Worm (Caenorhabditis elegans) whole organism, mixed stage, embryonic: ENCODE results near the gene ard-1.
A peak's percentile ranks its signal among the peaks of the same experiment; 100 is the strongest.

Experiments
- M03D4.4 ChIP-seq: sonication (generic microtip); optimal IDR thresholded peaks from 2 replicates; lab custom pipeline; 2017; ENCODE audit warnings: mild to moderate bottlenecking, missing genetic modification characterization, missing compliant biosample characterization
- bed-3 ChIP-seq: fragments of 200-800 bp; sonication (Bioruptor generic); optimal IDR thresholded peaks from 3 replicates; lab custom pipeline; 2018; ENCODE audit warnings: mild to moderate bottlenecking, missing genetic modification characterization, moderate library complexity, missing compliant biosample characterization
- blmp-1 ChIP-seq: fragments of 150-350 bp; optimal IDR thresholded peaks from 2 replicates; lab custom pipeline; 2014; ENCODE audit warnings: missing biosample characterization, missing genetic modification characterization
- ceh-39 ChIP-seq: fragments of 150-350 bp; optimal IDR thresholded peaks from 2 replicates; lab custom pipeline; 2014; ENCODE audit warnings: missing biosample characterization, missing genetic modification characterization
- ceh-43 ChIP-seq: fragments of 200-800 bp; sonication (Bioruptor generic); optimal IDR thresholded peaks from 2 replicates; lab custom pipeline; 2018; ENCODE audit warnings: mild to moderate bottlenecking, missing genetic modification characterization, moderate library complexity, missing compliant biosample characterization
- ceh-83 ChIP-seq: fragments of 200-800 bp; sonication (Bioruptor generic); optimal IDR thresholded peaks from 2 replicates; lab custom pipeline; 2018; ENCODE audit warnings: mild to moderate bottlenecking, missing genetic modification characterization, missing compliant biosample characterization
- ces-1 ChIP-seq: fragments of 150-350 bp; optimal IDR thresholded peaks from 2 replicates; lab custom pipeline; 2014; ENCODE audit warnings: missing biosample characterization, missing genetic modification reagents, missing genetic modification characterization
- cnd-1 ChIP-seq: fragments of 200-800 bp; sonication (Bioruptor generic); optimal IDR thresholded peaks from 2 replicates; lab custom pipeline; 2018; ENCODE audit warnings: mild to moderate bottlenecking, missing genetic modification characterization, missing compliant biosample characterization
- drap-1 ChIP-seq: fragments of 200-800 bp; sonication (Bioruptor generic); optimal IDR thresholded peaks from 3 replicates; lab custom pipeline; 2018; ENCODE audit warnings: mild to moderate bottlenecking, missing genetic modification characterization, missing compliant biosample characterization
- elt-1 ChIP-seq: sonication (generic microtip); optimal IDR thresholded peaks from 2 replicates; lab custom pipeline; 2017; ENCODE audit warnings: missing genetic modification characterization, mild to moderate bottlenecking, missing compliant biosample characterization, antibody characterized with exemption, moderate library complexity, borderline replicate concordance; ENCODE audit not compliant: insufficient read depth
- elt-3 ChIP-seq: fragments of 150-350 bp; optimal IDR thresholded peaks from 2 replicates; lab custom pipeline; 2014; ENCODE audit warnings: missing biosample characterization, missing genetic modification characterization
- flh-1 ChIP-seq: fragments of 200-800 bp; sonication (Bioruptor generic); optimal IDR thresholded peaks from 2 replicates; lab custom pipeline; 2018; ENCODE audit warnings: mild to moderate bottlenecking, missing genetic modification characterization, moderate library complexity, missing compliant biosample characterization
- ham-2 ChIP-seq: fragments of 200-800 bp; sonication (Bioruptor generic); optimal IDR thresholded peaks from 2 replicates; lab custom pipeline; 2018; ENCODE audit warnings: mild to moderate bottlenecking, missing genetic modification characterization, missing compliant biosample characterization
- hlh-1 ChIP-seq: fragments of 150-350 bp; optimal IDR thresholded peaks from 2 replicates; lab custom pipeline; 2014; ENCODE audit warnings: missing biosample characterization, missing genetic modification reagents, missing genetic modification characterization
- lin-13 ChIP-seq: fragments of 150-350 bp; optimal IDR thresholded peaks from 2 replicates; lab custom pipeline; 2014; ENCODE audit warnings: missing biosample characterization, missing genetic modification characterization
- lin-32 ChIP-seq: fragments of 200-800 bp; sonication (Bioruptor generic); optimal IDR thresholded peaks from 2 replicates; lab custom pipeline; 2018; ENCODE audit warnings: mild to moderate bottlenecking, missing genetic modification characterization, missing compliant biosample characterization
- lsy-2 ChIP-seq: fragments of 150-350 bp; optimal IDR thresholded peaks from 2 replicates; lab custom pipeline; 2014; ENCODE audit warnings: missing biosample characterization, missing genetic modification characterization
- mab-5 ChIP-seq: fragments of 150-350 bp; optimal IDR thresholded peaks from 2 replicates; lab custom pipeline; 2014; ENCODE audit warnings: missing biosample characterization, missing genetic modification characterization
- mep-1 ChIP-seq: fragments of 150-350 bp; optimal IDR thresholded peaks from 2 replicates; lab custom pipeline; 2017; ENCODE audit warnings: missing biosample characterization, missing genetic modification reagents, missing genetic modification characterization, inconsistent platforms
- nhr-12 ChIP-seq: fragments of 150-350 bp; optimal IDR thresholded peaks from 2 replicates; lab custom pipeline; 2014; ENCODE audit warnings: missing biosample characterization, missing genetic modification characterization
- nhr-2 ChIP-seq: fragments of 150-350 bp; optimal IDR thresholded peaks from 2 replicates; lab custom pipeline; 2014; ENCODE audit warnings: missing biosample characterization, missing genetic modification characterization
- nhr-237 ChIP-seq: fragments of 150-350 bp; optimal IDR thresholded peaks from 2 replicates; lab custom pipeline; 2014; ENCODE audit warnings: missing biosample characterization, missing genetic modification characterization
- nhr-28 ChIP-seq: fragments of 150-350 bp; optimal IDR thresholded peaks from 2 replicates; lab custom pipeline; 2014; ENCODE audit warnings: missing biosample characterization, missing genetic modification characterization
- nhr-76 ChIP-seq: sonication (generic microtip); optimal IDR thresholded peaks from 2 replicates; lab custom pipeline; 2017; ENCODE audit warnings: missing biosample characterization, missing genetic modification characterization
- pha-4 ChIP-seq: fragments of 150-350 bp; optimal IDR thresholded peaks from 2 replicates; lab custom pipeline; 2018; ENCODE audit warnings: missing biosample characterization, missing genetic modification reagents, missing genetic modification characterization
- sem-2 ChIP-seq: fragments of 200-800 bp; sonication (Bioruptor generic); optimal IDR thresholded peaks from 2 replicates; lab custom pipeline; 2018; ENCODE audit warnings: mild to moderate bottlenecking, missing genetic modification characterization, missing compliant biosample characterization
- snpc-4 ChIP-seq: fragments of 150-350 bp; optimal IDR thresholded peaks from 2 replicates; lab custom pipeline; 2014; ENCODE audit warnings: missing biosample characterization, missing genetic modification characterization
- sptf-1 ChIP-seq: sonication (generic microtip); optimal IDR thresholded peaks from 2 replicates; lab custom pipeline; 2017; ENCODE audit warnings: mild to moderate bottlenecking, missing genetic modification characterization, moderate library complexity, missing compliant biosample characterization
- tbx-8 ChIP-seq: fragments of 200-800 bp; sonication (Bioruptor generic); optimal IDR thresholded peaks from 2 replicates; lab custom pipeline; 2018; ENCODE audit warnings: mild to moderate bottlenecking, missing genetic modification characterization, moderate library complexity, missing compliant biosample characterization
- unc-120 ChIP-seq: sonication (generic microtip); optimal IDR thresholded peaks from 2 replicates; lab custom pipeline; 2017; ENCODE audit warnings: missing genetic modification characterization, missing compliant biosample characterization; ENCODE audit not compliant: poor library complexity, severe bottlenecking
- unc-39 ChIP-seq: fragments of 150-350 bp; optimal IDR thresholded peaks from 2 replicates; lab custom pipeline; 2014; ENCODE audit warnings: missing biosample characterization, missing genetic modification characterization
- unc-62 ChIP-seq: fragments of 150-350 bp; optimal IDR thresholded peaks from 2 replicates; lab custom pipeline; 2014; ENCODE audit warnings: missing biosample characterization, missing genetic modification reagents, missing genetic modification characterization
- zip-8 ChIP-seq: fragments of 150-350 bp; optimal IDR thresholded peaks from 2 replicates; lab custom pipeline; 2014; ENCODE audit warnings: missing biosample characterization, missing genetic modification characterization
- ztf-11 ChIP-seq: fragments of 150-350 bp; optimal IDR thresholded peaks from 2 replicates; lab custom pipeline; 2014; ENCODE audit warnings: missing biosample characterization, missing genetic modification characterization

ard-1 gene

DNA sequence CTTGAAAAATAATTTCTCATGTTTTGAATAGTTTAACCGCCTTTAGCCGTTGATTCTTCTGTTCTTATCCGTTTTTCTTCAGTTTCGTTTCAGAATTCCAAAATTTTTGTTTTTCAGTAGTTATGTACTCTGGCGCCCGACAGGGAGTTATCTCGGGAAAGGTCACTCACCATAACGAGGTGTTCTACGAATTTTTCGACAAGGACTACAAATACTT is 12.1 kb downstream of the ard-1 start, which contains the start of gene F01G4.4:
Gene F01G4.4, plus strand, starts transcription at position 118 of the 217 bp plus-strand sequence.
- TF ChIP-seq sem-2 (GFP tag; lab: Kevin White, UChicago): no peak
- TF ChIP-seq nhr-76 (tag; lab: Kevin White, UChicago): no peak
- TF ChIP-seq sptf-1: no peak
- TF ChIP-seq ceh-39 (tag; lab: Kevin White, UChicago): no peak
- TF ChIP-seq pha-4 (tag; lab: Kevin White, UChicago): no peak

DNA sequence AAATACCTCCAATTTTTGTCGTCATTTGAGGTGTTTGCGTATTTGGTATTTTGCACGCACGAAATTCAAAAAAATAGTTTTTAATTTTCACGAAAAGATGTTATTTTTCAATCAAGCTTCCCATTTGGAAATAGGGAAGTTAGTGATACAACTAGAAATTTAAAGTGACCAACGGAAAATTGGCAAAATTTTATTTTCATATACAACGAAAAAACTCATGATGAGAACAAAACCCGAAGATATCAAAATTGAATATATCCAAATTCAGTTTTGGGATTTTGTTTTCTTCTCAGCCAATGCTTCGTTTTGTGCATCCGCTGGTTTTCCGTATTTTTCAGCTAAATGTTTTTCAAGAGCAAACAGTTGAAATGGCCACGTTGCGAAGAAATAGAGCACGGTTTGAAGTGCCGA is 14.9 kb downstream of the ard-1 start:
- no peak for TF ChIP-seq unc-39
- TF ChIP-seq ceh-83 (GFP tag; lab: Kevin White, UChicago): no peak
- TF ChIP-seq pha-4 (tag; lab: Kevin White, UChicago): no peak
- no peak for TF ChIP-seq hlh-1 (tag; lab: Kevin White, UChicago)
- TF ChIP-seq mab-5 (tag; lab: Kevin White, UChicago): no peak
- no peak for TF ChIP-seq M03D4.4
- no peak for TF ChIP-seq sptf-1

ce11 chrIV:11146492-11146891 is 15.4 kb downstream of the ard-1 start:
- TF ChIP-seq tbx-8 (GFP tag; lab: Kevin White, UChicago) (no peak), cnd-1 (tag; lab: Kevin White, UChicago) (no peak), unc-39 (no peak), unc-120 (tag; lab: Kevin White, UChicago) (no peak), nhr-76 (tag; lab: Kevin White, UChicago) (no peak), ham-2 (GFP tag; lab: Kevin White, UChicago) (no peak), sem-2 (GFP tag; lab: Kevin White, UChicago) (no peak), nhr-12 (tag; lab: Kevin White, UChicago) (no peak), lin-32 (GFP tag; lab: Kevin White, UChicago) (no peak), nhr-28 (tag; lab: Kevin White, UChicago) (no peak)

- TF ChIP-seq ham-2 (GFP tag; lab: Kevin White, UChicago) (no peak), snpc-4 (tag; lab: Kevin White, UChicago) (no peak), ceh-43 (GFP tag; lab: Kevin White, UChicago) (no peak), lin-13 (no peak), nhr-2 (tag; lab: Kevin White, UChicago) (no peak), bed-3 (GFP tag; lab: Kevin White, UChicago) (no peak), zip-8 (tag; lab: Kevin White, UChicago) (no peak), ztf-11 (no peak), nhr-76 (tag; lab: Kevin White, UChicago) (no peak), elt-1 (tag; lab: Kevin White, UChicago) (no peak), blmp-1 (tag; lab: Kevin White, UChicago) (no peak)
Measured at ce11 chrIV:11146962-11147470, 15.9 kb downstream of the ard-1 start, which contains the start of gene pigq-1. TSS of gene pigq-1 (minus strand) at chrIV:11147247.

DNA sequence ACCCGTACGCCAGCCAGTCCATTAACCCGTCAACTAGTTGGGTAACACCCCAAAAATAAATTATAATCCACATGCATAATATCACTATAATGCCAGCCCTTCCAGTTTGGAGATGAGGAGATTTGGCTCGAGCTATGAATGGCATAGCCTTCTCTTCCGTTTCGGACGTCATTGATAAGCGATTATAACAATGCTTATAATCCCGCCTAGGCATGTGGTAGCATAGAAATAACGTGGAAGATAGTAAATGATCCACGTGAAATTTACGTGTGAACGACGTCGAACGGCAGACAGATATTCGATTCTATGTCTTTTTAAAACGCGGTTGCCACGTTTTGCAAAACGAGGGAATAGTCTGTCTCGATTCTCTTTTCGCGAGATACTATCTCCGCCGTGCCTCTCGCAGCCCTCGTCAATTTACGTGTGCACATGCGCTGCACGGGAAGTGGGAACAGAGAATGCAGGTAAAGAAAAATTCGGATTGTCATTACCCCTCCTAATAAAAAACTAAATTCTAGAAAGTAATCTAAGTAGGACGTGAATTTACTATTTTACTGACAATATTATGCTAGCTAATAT is 17.8 kb downstream of the ard-1 start:
- TF ChIP-seq snpc-4 (tag; lab: Kevin White, UChicago) (no peak), nhr-2 (tag; lab: Kevin White, UChicago) (no peak), elt-3 (tag; lab: Kevin White, UChicago) (no peak)

DNA sequence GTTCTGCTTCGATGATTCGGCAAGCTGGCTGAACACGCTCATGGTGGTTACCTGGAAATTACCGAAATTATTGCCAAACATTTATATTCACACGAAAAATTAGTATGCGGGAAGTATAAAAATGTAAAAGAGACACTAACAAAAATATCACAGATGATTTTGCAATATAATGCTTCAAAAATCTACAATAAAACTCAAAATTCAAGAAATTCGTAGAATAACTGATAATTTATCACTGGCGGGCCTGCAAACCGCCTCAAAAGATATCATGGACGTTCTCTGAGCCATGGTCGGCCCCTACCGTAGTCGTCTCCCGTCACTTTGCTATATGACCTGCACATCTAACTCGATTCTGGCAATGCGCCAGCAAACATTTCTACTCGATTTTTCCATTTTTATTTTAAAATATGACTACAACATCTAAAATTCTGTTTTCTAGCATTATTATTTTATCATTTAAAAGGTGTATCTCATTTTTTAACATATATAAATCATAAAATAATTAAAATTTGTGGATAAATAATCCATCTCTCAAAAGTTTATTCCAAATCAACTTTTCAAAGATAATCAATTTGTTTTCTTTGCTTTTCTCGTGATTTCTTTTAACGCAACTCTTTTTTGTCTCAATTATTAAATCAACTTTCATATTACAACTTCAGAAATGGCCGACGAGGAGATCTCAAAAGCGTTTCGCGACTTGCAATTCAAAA is 18.5 kb downstream of the ard-1 start, which contains the start of the genes F01G4.6 and pfd-1:
Gene F01G4.6, minus strand, starts transcription at position 51 of the 710 bp plus-strand sequence.
Gene pfd-1, plus strand, starts transcription at position 660 of the 710 bp plus-strand sequence.
- TF ChIP-seq ceh-83 (GFP tag; lab: Kevin White, UChicago) (no peak), blmp-1 (tag; lab: Kevin White, UChicago) (peak; percentile 23), lin-13 (peak; percentile 79), bed-3 (GFP tag; lab: Kevin White, UChicago) (no peak), flh-1 (GFP tag; lab: Kevin White, UChicago) (no peak), unc-62 (GFP tag; lab: Kevin White, UChicago) (peak; percentile 58), drap-1 (GFP tag; lab: Kevin White, UChicago) (peak; percentile 20), lsy-2 (tag; lab: Kevin White, UChicago) (peak; percentile 97), mab-5 (tag; lab: Kevin White, UChicago) (no peak), nhr-2 (tag; lab: Kevin White, UChicago) (peak; percentile 24), ceh-39 (tag; lab: Kevin White, UChicago) (peak; percentile 29), nhr-76 (tag; lab: Kevin White, UChicago) (no peak), nhr-237 (tag; lab: Kevin White, UChicago) (peak; percentile 88), ham-2 (GFP tag; lab: Kevin White, UChicago) (no peak), lin-32 (GFP tag; lab: Kevin White, UChicago) (no peak), ceh-43 (GFP tag; lab: Kevin White, UChicago) (no peak), sptf-1 (peak; percentile 74), elt-1 (tag; lab: Kevin White, UChicago) (no peak), nhr-12 (tag; lab: Kevin White, UChicago) (no peak), elt-3 (tag; lab: Kevin White, UChicago) (no peak), unc-120 (tag; lab: Kevin White, UChicago) (peak; percentile 69), hlh-1 (tag; lab: Kevin White, UChicago) (peak; percentile 57), cnd-1 (tag; lab: Kevin White, UChicago) (peak; percentile 25), pha-4 (tag; lab: Kevin White, UChicago) (peak; percentile 71), ztf-11 (no peak), ces-1 (GFP tag; lab: Kevin White, UChicago) (peak; percentile 86), M03D4.4 (peak; percentile 65), unc-39 (no peak), mep-1 (tag; lab: Kevin White, UChicago) (peak; percentile 82), sem-2 (GFP tag; lab: Kevin White, UChicago) (no peak)
